Fruit fly (Drosophila melanogaster): ENCODE results near the gene CG3345.
A peak's percentile ranks its signal among the peaks of the same experiment; 100 is the strongest.

Gene CG3345

dm6 chr2L:250507-251215 is 18.2 kb upstream of the CG3345 start, which contains the start of gene kis (continued):
- TF ChIP-seq cas (GFP tag; IDR thresholded peaks at IDR 0.05): no peak
- TF ChIP-seq lilli (GFP tag; optimal IDR thresholded peaks at IDR 0.05): peak; percentile 76
- TF ChIP-seq CG15514 (GFP tag; optimal IDR thresholded peaks at IDR 0.05): peak; percentile 68
- no peak for TF ChIP-seq Usf (GFP tag; optimal IDR thresholded peaks at IDR 0.05)
- TF ChIP-seq abd-A (tag; optimal IDR thresholded peaks at IDR 0.05): peak; percentile 68
- peak; percentile 30 for TF ChIP-seq CG4854 (GFP tag; optimal IDR thresholded peaks at IDR 0.05)
- peak; percentile 65 for TF ChIP-seq B-H2 (GFP tag; optimal IDR thresholded peaks at IDR 0.05)
- peak; percentile 35 for TF ChIP-seq CG4707 (GFP tag; optimal IDR thresholded peaks at IDR 0.05)
- TF ChIP-seq Deaf1 (tag; optimal IDR thresholded peaks at IDR 0.05): peak; percentile 35
- TF ChIP-seq Dref (GFP tag; IDR thresholded peaks at IDR 0.05): peak; percentile 90
- TF ChIP-seq CG9817 (tag; optimal IDR thresholded peaks at IDR 0.05): peak; percentile 36
- TF ChIP-seq CG9797 (GFP tag; optimal IDR thresholded peaks at IDR 0.05): peak; percentile 69
- peak; percentile 56 for TF ChIP-seq mam (GFP tag; optimal IDR thresholded peaks at IDR 0.05)
- no peak for TF ChIP-seq sens-2 (GFP tag; IDR thresholded peaks at IDR 0.05)
- no peak for TF ChIP-seq CG4820 (GFP tag; optimal IDR thresholded peaks at IDR 0.05)
- peak; percentile 63 for TF ChIP-seq CG12155 (GFP tag; optimal IDR thresholded peaks at IDR 0.05)
- peak; percentile 55 for TF ChIP-seq dm (GFP tag; optimal IDR thresholded peaks at IDR 0.05)
- no peak for TF ChIP-seq H2.0 (GFP tag; IDR thresholded peaks at IDR 0.05)
- no peak for TF ChIP-seq Hand (GFP tag; optimal IDR thresholded peaks at IDR 0.05)
- no peak for TF ChIP-seq tap (tag; optimal IDR thresholded peaks at IDR 0.05)
- peak; percentile 3 for TF ChIP-seq CG1647 (GFP tag; optimal IDR thresholded peaks at IDR 0.05)
- TF ChIP-seq CG13894 (tag; optimal IDR thresholded peaks at IDR 0.05): peak; percentile 66
- no peak for TF ChIP-seq CG6813 (GFP tag; optimal IDR thresholded peaks at IDR 0.05)
- peak; percentile 66 for TF ChIP-seq lab (GFP tag; optimal IDR thresholded peaks at IDR 0.05)
- peak; percentile 91 for TF ChIP-seq hb (GFP tag; IDR thresholded peaks at IDR 0.05; ENCODE audit: partially characterized antibody)
- TF ChIP-seq Mrtf (GFP tag; IDR thresholded peaks at IDR 0.05): no peak
- TF ChIP-seq lbe (GFP tag; optimal IDR thresholded peaks at IDR 0.05): peak; percentile 26
- peak; percentile 54 for TF ChIP-seq gfzf (GFP tag; optimal IDR thresholded peaks at IDR 0.05)
- no peak for TF ChIP-seq Spps (tag; optimal IDR thresholded peaks at IDR 0.05)
- TF ChIP-seq fu2 (GFP tag; optimal IDR thresholded peaks at IDR 0.05): peak; percentile 20
- peak; percentile 98 for TF ChIP-seq knrl (GFP tag; IDR thresholded peaks at IDR 0.05; ENCODE audit: partially characterized antibody)
- no peak for TF ChIP-seq br (optimal IDR thresholded peaks at IDR 0.05)
- no peak for TF ChIP-seq tgo (GFP tag; IDR thresholded peaks at IDR 0.05)
- no peak for TF ChIP-seq CG31441 (GFP tag; IDR thresholded peaks at IDR 0.05)
- TF ChIP-seq CG17359 (tag; optimal IDR thresholded peaks at IDR 0.05): peak; percentile 45
- TF ChIP-seq NfI (GFP tag; optimal IDR thresholded peaks at IDR 0.05): peak; percentile 9
- peak; percentile 64 for TF ChIP-seq sug (tag; optimal IDR thresholded peaks at IDR 0.05)
- TF ChIP-seq inv (GFP tag; IDR thresholded peaks at IDR 0.05; ENCODE audit: partially characterized antibody): peak; percentile 94

dm6 chr2L:252174-252573 is 16.7 kb upstream of the CG3345 start, which contains the start of gene Rpp30:
Gene Rpp30 (minus strand): TSS chr2L:252373.
- TF ChIP-seq CG14667 (GFP tag; IDR thresholded peaks at IDR 0.05) (no peak), Poxn (GFP tag; IDR thresholded peaks at IDR 0.05) (no peak), CG30020 (tag; optimal IDR thresholded peaks at IDR 0.05) (no peak), caup (GFP tag; optimal IDR thresholded peaks at IDR 0.05; ENCODE audit: severe bottlenecking) (no peak), NFAT (GFP tag; IDR thresholded peaks at IDR 0.05) (no peak), CG15479 (GFP tag; optimal IDR thresholded peaks at IDR 0.05) (no peak), wek (GFP tag; optimal IDR thresholded peaks at IDR 0.05) (no peak), ken (GFP tag; IDR thresholded peaks at IDR 0.05) (no peak), ro (GFP tag; IDR thresholded peaks at IDR 0.05) (no peak), CG7271 (tag; optimal IDR thresholded peaks at IDR 0.05) (no peak), CG9609 (GFP tag; optimal IDR thresholded peaks at IDR 0.05) (no peak), Ada2b (GFP tag; IDR thresholded peaks at IDR 0.05) (no peak), CG6254 (GFP tag; optimal IDR thresholded peaks at IDR 0.05) (no peak), CG9876 (GFP tag; optimal IDR thresholded peaks at IDR 0.05) (no peak)
